Worm (Caenorhabditis elegans): Measurements from ENCODE around the gene Y54G11A.14.

Gene Y54G11A.14

DNA sequence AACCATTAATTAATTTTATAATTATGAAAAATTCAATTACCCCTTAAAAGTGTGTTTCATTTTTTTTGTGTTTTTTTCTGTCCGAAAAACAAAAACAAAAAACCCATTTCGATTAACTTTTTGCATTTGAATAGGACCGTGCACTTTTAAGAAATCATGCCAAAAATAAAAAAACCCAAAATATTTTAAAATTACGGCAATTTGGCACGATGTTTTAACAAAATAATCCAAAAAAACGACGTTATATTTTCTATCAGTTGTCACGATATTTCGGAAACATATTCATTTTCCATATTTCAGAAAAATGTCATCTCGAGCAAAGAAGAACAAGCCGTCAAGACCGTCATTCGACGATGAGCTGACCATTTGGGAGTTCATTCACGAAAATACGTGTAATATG is 43.8 kb downstream of the Y54G11A.14 start, which contains the start of gene tebp-1:
tebp-1 (plus strand) TSS at position 301 of the 400 bp plus-strand sequence.
- TF ChIP-seq efl-1 (optimal IDR thresholded peaks at IDR 0.05) (no peak), efl-1 (GFP tag; optimal IDR thresholded peaks at IDR 0.05 in 1 of 2) (peak in 1 of 2 experiments; percentile 2), hpl-2 (GFP tag; optimal IDR thresholded peaks at IDR 0.05) (no peak), C16A3.4 (tag; optimal IDR thresholded peaks at IDR 0.05) (no peak), nhr-71 (tag; optimal IDR thresholded peaks at IDR 0.05) (no peak)

DNA sequence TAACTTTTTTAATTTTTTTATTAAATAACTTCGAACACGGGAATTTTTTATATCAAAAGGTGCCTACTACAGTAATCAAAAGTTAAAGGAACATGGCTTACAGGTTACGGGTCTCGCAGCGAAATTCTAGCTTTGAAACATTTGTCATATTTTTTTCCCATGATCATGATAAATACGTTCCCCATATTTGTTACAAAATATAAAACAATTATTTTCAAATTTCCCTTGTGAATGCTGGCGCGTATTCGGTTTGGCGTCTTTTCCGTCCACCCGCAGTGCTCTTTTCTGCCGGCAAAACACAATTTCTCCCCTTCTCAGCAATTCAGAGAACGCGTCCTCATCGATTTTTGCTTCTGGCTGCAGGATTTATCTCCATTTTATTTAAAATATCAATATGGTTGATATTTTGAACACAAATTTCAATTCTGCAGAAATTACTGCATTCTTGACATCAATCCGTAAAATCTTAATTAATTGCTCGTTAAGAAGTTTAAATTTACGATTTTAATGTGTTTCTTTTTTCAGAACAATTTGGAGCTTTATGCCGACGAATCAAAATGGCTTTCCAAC is 47.3 kb downstream of the Y54G11A.14 start, which contains the start of gene imb-2:
imb-2 (plus strand) TSS at position 520 of the 570 bp plus-strand sequence.
- TF ChIP-seq unc-86 (tag; optimal IDR thresholded peaks at IDR 0.05) (peak; percentile 33), lin-15B (tag; optimal IDR thresholded peaks at IDR 0.05) (peak; percentile 58), pag-3 (tag; optimal IDR thresholded peaks at IDR 0.05; ENCODE audit: borderline replicate concordance, insufficient read depth) (no peak), jun-1 (tag; optimal IDR thresholded peaks at IDR 0.05) (no peak), nhr-28 (tag; optimal IDR thresholded peaks at IDR 0.05) (no peak), pax-3 (tag; optimal IDR thresholded peaks at IDR 0.05) (no peak), mab-9 (GFP tag; IDR thresholded peaks at IDR 0.05) (no peak), zip-4 (GFP tag; optimal IDR thresholded peaks at IDR 0.05) (no peak), dpl-1 (GFP tag; optimal IDR thresholded peaks at IDR 0.05) (peak; percentile 60 to 83 (median 72)), isw-1 (GFP tag; IDR thresholded peaks at IDR 0.05) (peak; percentile 9; the same call in 1 of the 2 replicates), nhr-47 (tag; optimal IDR thresholded peaks at IDR 0.05) (peak; percentile 46), lin-35 (GFP tag; optimal IDR thresholded peaks at IDR 0.05) (peak; percentile 75 to 82), F16B12.6 (tag; optimal IDR thresholded peaks at IDR 0.05) (peak; percentile 51), ceh-90 (tag; optimal IDR thresholded peaks at IDR 0.05) (no peak), Y116A8C.19 (tag; optimal IDR thresholded peaks at IDR 0.05; ENCODE audit: borderline replicate concordance) (no peak), tbx-2 (tag; optimal IDR thresholded peaks at IDR 0.05) (peak; percentile 4), aha-1 (tag; optimal IDR thresholded peaks at IDR 0.05) (no peak), unc-30 (tag; optimal IDR thresholded peaks at IDR 0.05) (no peak), hlh-4 (tag; optimal IDR thresholded peaks at IDR 0.05) (no peak), fos-1 (tag; optimal IDR thresholded peaks at IDR 0.05) (no peak), aly-2 (tag; optimal IDR thresholded peaks at IDR 0.05) (no peak), fkh-4 (tag; optimal IDR thresholded peaks at IDR 0.05; ENCODE audit: borderline replicate concordance) (no peak), lin-39 (tag; optimal IDR thresholded peaks at IDR 0.05) (no peak), efl-1 (optimal IDR thresholded peaks at IDR 0.05) (peak; percentile 73 to 77), efl-1 (GFP tag; optimal IDR thresholded peaks at IDR 0.05 in 1 of 2) (peak; percentile 74 to 96), nhr-71 (tag; optimal IDR thresholded peaks at IDR 0.05) (peak; percentile 73), lir-3 (tag; optimal IDR thresholded peaks at IDR 0.05; ENCODE audit: poor library complexity) (no peak), snu-23 (GFP tag; optimal IDR thresholded peaks at IDR 0.05) (peak; percentile 46), ceh-63 (GFP tag; optimal IDR thresholded peaks at IDR 0.05) (no peak), nhr-77 (tag; optimal IDR thresholded peaks at IDR 0.05) (peak; percentile 72), alr-1 (tag; optimal IDR thresholded peaks at IDR 0.05; ENCODE audit: borderline replicate concordance) (no peak), snpc-4 (tag; optimal IDR thresholded peaks at IDR 0.05) (peak; percentile 34), xbp-1 (tag; optimal IDR thresholded peaks at IDR 0.05) (peak; percentile 9), nhr-20 (tag; optimal IDR thresholded peaks at IDR 0.05) (peak; percentile 30), vab-15 (tag; optimal IDR thresholded peaks at IDR 0.05) (no peak), lin-13 (GFP tag; optimal IDR thresholded peaks at IDR 0.05) (peak; percentile 49), dsc-1 (tag; optimal IDR thresholded peaks at IDR 0.05) (peak; percentile 34), nhr-85 (tag) (peak; percentile 19), pqm-1 (tag; optimal IDR thresholded peaks at IDR 0.05) (no peak), nhr-19 (GFP tag; conservative IDR thresholded peaks at IDR 0.05) (no peak), fkh-10 (GFP tag; optimal IDR thresholded peaks at IDR 0.05) (peak; percentile 5), elt-3 (tag; optimal IDR thresholded peaks at IDR 0.05) (no peak), rnt-1 (tag; optimal IDR thresholded peaks at IDR 0.05) (peak; percentile 32), nhr-12 (tag; optimal IDR thresholded peaks at IDR 0.05) (no peak), ceh-82 (tag; optimal IDR thresholded peaks at IDR 0.05) (peak in 1 of 3 experiments; percentile 62), skn-1 (tag; optimal IDR thresholded peaks at IDR 0.05) (no peak), swsn-7 (tag; optimal IDR thresholded peaks at IDR 0.05) (peak; percentile 45), C34B4.2 (tag; optimal IDR thresholded peaks at IDR 0.05) (no peak)
